Fruit fly (Drosophila melanogaster): Measurements from ENCODE around the gene Ca-alpha1T.
A peak's percentile ranks its signal among the peaks of the same experiment; 100 is the strongest.

Ca-alpha1T gene

DNA sequence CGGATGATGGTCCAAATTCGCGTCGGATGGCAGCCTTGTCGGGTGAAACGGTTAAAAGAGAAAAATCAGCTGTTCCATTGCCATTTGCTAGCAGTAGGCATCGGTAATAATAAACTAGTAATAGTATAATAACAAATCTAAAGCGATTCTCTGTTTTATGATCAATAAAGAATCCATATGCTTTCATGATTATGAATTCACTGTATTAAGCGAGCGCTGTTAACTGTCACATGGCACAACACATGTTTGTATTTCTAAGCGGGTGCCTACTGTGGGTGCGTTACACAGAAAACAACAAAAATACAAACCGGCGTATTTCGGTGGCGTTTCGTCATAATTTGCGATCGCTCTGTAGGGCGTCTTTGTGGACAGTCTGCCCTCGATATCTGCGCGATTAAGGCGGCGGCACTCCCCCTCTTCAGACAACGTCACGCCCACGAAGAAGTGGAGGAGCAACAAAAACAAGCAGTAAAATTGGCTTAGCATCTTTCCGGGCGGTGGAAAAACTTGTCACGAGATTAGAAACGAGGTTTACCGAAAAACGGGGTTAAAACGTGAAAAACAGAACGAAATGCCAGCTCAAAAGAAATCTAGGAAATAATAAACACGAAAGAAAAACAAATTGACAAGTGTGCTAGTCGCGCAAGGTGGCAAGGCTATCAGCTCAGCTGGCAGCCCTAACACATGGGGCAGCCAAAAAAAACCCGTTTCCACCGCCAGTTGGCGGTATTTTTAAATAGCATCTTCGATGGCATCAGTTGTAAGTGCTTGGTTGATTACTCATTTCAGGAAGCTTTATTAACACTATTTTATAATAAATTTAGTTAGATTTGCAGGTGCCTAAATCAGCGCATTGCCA, 101.2 kb downstream of the Ca-alpha1T start, which contains the start of the genes Nep1 and Mipp2 (continued):
- no peak for TF ChIP-seq D19B (GFP tag; optimal IDR thresholded peaks at IDR 0.05)
- TF ChIP-seq pnt (GFP tag; optimal IDR thresholded peaks at IDR 0.05) = no peak
- TF ChIP-seq CG8290 (GFP tag; optimal IDR thresholded peaks at IDR 0.05) = no peak
- peak in 1 of 2 experiments; percentile 55 for TF ChIP-seq CG8290 (tag; optimal IDR thresholded peaks at IDR 0.05)
- no peak for TF ChIP-seq CG2875 (GFP tag; optimal IDR thresholded peaks at IDR 0.05)
- peak; percentile 35; the same call in 1 of the 2 replicates for TF ChIP-seq Taf1 (GFP tag; IDR thresholded peaks at IDR 0.05)
- no peak for TF ChIP-seq tap (tag; optimal IDR thresholded peaks at IDR 0.05)
- peak; percentile 19 for TF ChIP-seq pho (GFP tag; optimal IDR thresholded peaks at IDR 0.05)
- no peak for TF ChIP-seq CTCF (GFP tag; optimal IDR thresholded peaks at IDR 0.05)
- 0 out of 2 replicates have a peak, but pooled peaks have one; percentile 23 for TF ChIP-seq esg (GFP tag; conservative IDR thresholded peaks at IDR 0.05)
- peak; percentile 0 for TF ChIP-seq CG12155 (GFP tag; optimal IDR thresholded peaks at IDR 0.05)
- TF ChIP-seq en (GFP tag; optimal IDR thresholded peaks at IDR 0.05) = no peak
- no peak for TF ChIP-seq CG10321 (GFP tag; IDR thresholded peaks at IDR 0.05)
- TF ChIP-seq Fer2 (tag; optimal IDR thresholded peaks at IDR 0.05) = no peak
- peak; percentile 49 for TF ChIP-seq Xrp1 (GFP tag; IDR thresholded peaks at IDR 0.05)
- TF ChIP-seq CG12219 (GFP tag; optimal IDR thresholded peaks at IDR 0.05) = no peak
- no peak for TF ChIP-seq ap (GFP tag; IDR thresholded peaks at IDR 0.05)
- no peak; the same call in none of the 2 replicates for TF ChIP-seq sisA (GFP tag; IDR thresholded peaks at IDR 0.05)
- no peak for TF ChIP-seq wek (GFP tag; optimal IDR thresholded peaks at IDR 0.05)
- TF ChIP-seq gt (GFP tag; IDR thresholded peaks at IDR 0.05) = no peak
- no peak for TF ChIP-seq ac (GFP tag; optimal IDR thresholded peaks at IDR 0.05)
- TF ChIP-seq Dp (GFP tag; optimal IDR thresholded peaks at IDR 0.05) = peak; percentile 71
- peak; percentile 3 for TF ChIP-seq Ets97D (GFP tag; optimal IDR thresholded peaks at IDR 0.05)
- TF ChIP-seq Dref (GFP tag; IDR thresholded peaks at IDR 0.05) = peak; percentile 36; the same call in 1 of the 2 replicates
- TF ChIP-seq CG7357 (GFP tag; IDR thresholded peaks at IDR 0.05) = peak; percentile 32; the same call in 2 of the 3 replicates
- peak; percentile 40 for TF ChIP-seq CHES-1-like (GFP tag; optimal IDR thresholded peaks at IDR 0.05)
- peak; percentile 23; the same call in 1 of the 3 replicates for TF ChIP-seq B-H1 (GFP tag; IDR thresholded peaks at IDR 0.05)
- TF ChIP-seq CG34224 (GFP tag; IDR thresholded peaks at IDR 0.05; ENCODE audit: partially characterized antibody) = no peak
- no peak for TF ChIP-seq CG11695 (GFP tag; IDR thresholded peaks at IDR 0.05)
- no peak for TF ChIP-seq Dll (GFP tag; IDR thresholded peaks at IDR 0.05; ENCODE audit: partially characterized antibody)
- TF ChIP-seq CG8924 (tag; optimal IDR thresholded peaks at IDR 0.05) = peak; percentile 15
- TF ChIP-seq CG4730 (GFP tag; IDR thresholded peaks at IDR 0.05) = 0 out of 2 replicates have a peak, but pooled peaks have one; percentile 12
- no peak for TF ChIP-seq ssp (GFP tag; IDR thresholded peaks at IDR 0.05)
- TF ChIP-seq CG3281 (GFP tag; optimal IDR thresholded peaks at IDR 0.05) = peak; percentile 16
- no peak for TF ChIP-seq twi (tag; optimal IDR thresholded peaks at IDR 0.05)
- TF ChIP-seq tx (GFP tag; optimal IDR thresholded peaks at IDR 0.05) = no peak
- peak; percentile 36 for TF ChIP-seq CG1603 (tag; optimal IDR thresholded peaks at IDR 0.05)
- TF ChIP-seq CG7745 (tag; optimal IDR thresholded peaks at IDR 0.05) = no peak
- no peak for TF ChIP-seq slp2 (GFP tag; optimal IDR thresholded peaks at IDR 0.05)
- TF ChIP-seq yki (optimal IDR thresholded peaks at IDR 0.05) = no peak
- TF ChIP-seq Bgb (GFP tag; IDR thresholded peaks at IDR 0.05; ENCODE audit: partially characterized antibody) = no peak
- TF ChIP-seq CG15073 (GFP tag; optimal IDR thresholded peaks at IDR 0.05) = no peak
- no peak for TF ChIP-seq Camta (GFP tag; optimal IDR thresholded peaks at IDR 0.05)
- no peak for TF ChIP-seq pum (GFP tag; optimal IDR thresholded peaks at IDR 0.05)
- TF ChIP-seq otp (GFP tag; IDR thresholded peaks at IDR 0.05) = no peak
- no peak for TF ChIP-seq CG11085 (GFP tag; IDR thresholded peaks at IDR 0.05)
- TF ChIP-seq gce (GFP tag; IDR thresholded peaks at IDR 0.05) = no peak
- no peak for TF ChIP-seq CG3995 (GFP tag; optimal IDR thresholded peaks at IDR 0.05)
- TF ChIP-seq CG17612 (GFP tag; IDR thresholded peaks at IDR 0.05) = no peak
- TF ChIP-seq CG43689 (GFP tag; IDR thresholded peaks at IDR 0.05) = no peak
- TF ChIP-seq ewg (GFP tag; optimal IDR thresholded peaks at IDR 0.05) = peak; percentile 3

Measured in whole organism, embryonic.